Worm (Caenorhabditis elegans) whole organism, young adult: ENCODE results near the gene EEED8.4.

Source experiments
- B0261.1 ChIP-seq: sonication (generic microtip); optimal IDR thresholded peaks from 2 replicates; lab custom pipeline; 2016; ENCODE audit warnings: mild to moderate bottlenecking, missing genetic modification characterization, moderate library complexity, missing compliant biosample characterization
- B0336.3 ChIP-seq: fragments of 200-800 bp; sonication (Bioruptor generic); IDR thresholded peaks from 2 replicates; pipeline ENCODE4 v1.3.6; 2022; ENCODE audit warnings: missing genetic modification characterization, missing compliant biosample characterization
- C17E4.6 ChIP-seq: fragments of 200-800 bp; sonication (Bioruptor generic); IDR thresholded peaks from 2 replicates; pipeline ENCODE4 v1.3.6; 2022; ENCODE audit warnings: missing genetic modification reagents, missing genetic modification characterization, missing compliant biosample characterization
- F10E7.11 ChIP-seq: sonication (generic microtip); optimal IDR thresholded peaks from 2 replicates; lab custom pipeline; 2017; ENCODE audit warnings: mild to moderate bottlenecking, missing genetic modification characterization, moderate library complexity, missing compliant biosample characterization
- F55B11.4 ChIP-seq: sonication (generic microtip); optimal IDR thresholded peaks from 2 replicates; lab custom pipeline; 2016; ENCODE audit warnings: missing compliant biosample characterization, missing genetic modification characterization, borderline replicate concordance; ENCODE audit not compliant: insufficient read depth
- K11D2.4 ChIP-seq: fragments of 200-800 bp; sonication (Bioruptor generic); IDR thresholded peaks from 2 replicates; pipeline ENCODE4 v1.3.6; 2022; ENCODE audit warnings: missing genetic modification reagents, missing genetic modification characterization, missing compliant biosample characterization
- Y67H2A.10 ChIP-seq: fragments of 200-800 bp; sonication (Bioruptor generic); conservative IDR thresholded peaks from 2 replicates; pipeline ENCODE4 v1.3.6; 2022; ENCODE audit warnings: missing genetic modification reagents, missing genetic modification characterization, missing compliant biosample characterization
- Y95B8A.8 ChIP-seq: fragments of 200-800 bp; sonication (Bioruptor generic); IDR thresholded peaks from 2 replicates; pipeline ENCODE4 v1.3.6; 2022; ENCODE audit warnings: missing genetic modification reagents, missing genetic modification characterization, missing compliant biosample characterization
- ama-1 ChIP-seq, 3 experiments: fragments of 150-350 bp in 1 of 3; sonication (generic microtip) in 2 of 3; optimal IDR thresholded peaks; 2 replicates each; lab custom pipeline; 2014 to 2018; ENCODE audit warnings: missing biosample characterization in 2 of 3, missing genetic modification characterization in 2 of 3, missing genetic modification reagents in 2 of 3
- aptf-2 ChIP-seq: fragments of 200-800 bp; sonication (Bioruptor generic); conservative IDR thresholded peaks from 2 replicates; pipeline ENCODE4 v1.3.6; 2022; ENCODE audit warnings: missing genetic modification reagents, missing genetic modification characterization, missing compliant biosample characterization
- attf-5 ChIP-seq: fragments of 200-800 bp; sonication (Bioruptor generic); optimal IDR thresholded peaks from 2 replicates; lab custom pipeline; 2018; ENCODE audit warnings: mild to moderate bottlenecking, missing genetic modification characterization, missing compliant biosample characterization
- bed-2 ChIP-seq: fragments of 200-800 bp; sonication (Bioruptor generic); IDR thresholded peaks from 2 replicates; pipeline ENCODE4 v1.3.6; 2022; ENCODE audit warnings: missing genetic modification reagents, missing genetic modification characterization, missing compliant biosample characterization
- cebp-1 ChIP-seq, 2 experiments: fragments of 200-800 bp in 1 of 2; sonication (Bioruptor generic) in 1 of 2; sonication (generic microtip) in 1 of 2; IDR thresholded peaks in 1 of 2; optimal IDR thresholded peaks in 1 of 2; 2 replicates each; pipeline versions ENCODE4 v1.3.6 to Lab custom; 2017 to 2022; ENCODE audit warnings: missing compliant biosample characterization in 2 of 2, missing genetic modification characterization in 2 of 2, mild to moderate bottlenecking in 1 of 2, missing genetic modification reagents in 1 of 2, moderate library complexity in 1 of 2
- ceh-91 ChIP-seq: fragments of 200-800 bp; sonication (Bioruptor generic); IDR thresholded peaks from 2 replicates; pipeline ENCODE4 v1.3.6; 2022; ENCODE audit warnings: missing genetic modification reagents, missing genetic modification characterization, missing compliant biosample characterization
- dpff-1 ChIP-seq: sonication (generic microtip); optimal IDR thresholded peaks from 2 replicates; lab custom pipeline; 2017; ENCODE audit warnings: mild to moderate bottlenecking, missing genetic modification characterization, missing compliant biosample characterization
- efl-1 ChIP-seq: fragments of 150-350 bp; optimal IDR thresholded peaks from 2 replicates; lab custom pipeline; 2014; ENCODE audit warnings: missing biosample characterization, missing genetic modification reagents, missing genetic modification characterization
- ekl-4 ChIP-seq: fragments of 200-800 bp; sonication (Bioruptor generic); IDR thresholded peaks from 2 replicates; pipeline ENCODE4 v1.3.6; 2022; ENCODE audit warnings: missing genetic modification reagents, missing genetic modification characterization, missing compliant biosample characterization
- ets-4 ChIP-seq: fragments of 200-800 bp; sonication (Bioruptor generic); optimal IDR thresholded peaks from 2 replicates; lab custom pipeline; 2018; ENCODE audit warnings: mild to moderate bottlenecking, missing genetic modification characterization, missing compliant biosample characterization
- hmg-20 ChIP-seq: fragments of 200-800 bp; sonication (Bioruptor generic); IDR thresholded peaks from 2 replicates; pipeline ENCODE4 v1.3.6; 2022; ENCODE audit warnings: missing genetic modification reagents, missing genetic modification characterization, missing compliant biosample characterization
- lag-1 ChIP-seq: fragments of 200-800 bp; sonication (Bioruptor generic); IDR thresholded peaks from 2 replicates; pipeline ENCODE4 v1.3.6; 2022; ENCODE audit warnings: missing genetic modification reagents, missing genetic modification characterization, missing compliant biosample characterization
- lin-54 ChIP-seq: fragments of 200-800 bp; sonication (Bioruptor generic); optimal IDR thresholded peaks from 2 replicates; lab custom pipeline; 2018; ENCODE audit warnings: mild to moderate bottlenecking, missing genetic modification characterization, missing compliant biosample characterization
- lsy-27 ChIP-seq: sonication (generic microtip); optimal IDR thresholded peaks from 2 replicates; lab custom pipeline; 2017; ENCODE audit warnings: missing genetic modification characterization, mild to moderate bottlenecking, missing compliant biosample characterization, antibody characterized with exemption, missing genotype, borderline replicate concordance; ENCODE audit not compliant: insufficient read depth
- madf-3 ChIP-seq: fragments of 200-800 bp; sonication (Bioruptor generic); IDR thresholded peaks from 2 replicates; pipeline ENCODE4 v1.3.6; 2022; ENCODE audit warnings: missing genetic modification reagents, missing genetic modification characterization, missing compliant biosample characterization
- mcd-1 ChIP-seq: fragments of 200-800 bp; sonication (Bioruptor generic); IDR thresholded peaks from 2 replicates; pipeline ENCODE4 v1.3.6; 2022; ENCODE audit warnings: missing genetic modification reagents, missing genetic modification characterization, missing compliant biosample characterization
- mes-4 ChIP-seq: sonication (generic microtip); optimal IDR thresholded peaks from 2 replicates; lab custom pipeline; 2016; ENCODE audit warnings: missing genotype, missing genetic modification characterization, missing compliant biosample characterization
- mxl-1 ChIP-seq: sonication (generic microtip); optimal IDR thresholded peaks from 2 replicates; lab custom pipeline; 2016; ENCODE audit warnings: missing genetic modification characterization, missing compliant biosample characterization
- nfya-1 ChIP-seq: sonication (generic microtip); optimal IDR thresholded peaks from 2 replicates; lab custom pipeline; 2017; ENCODE audit warnings: antibody characterized with exemption, missing compliant biosample characterization, missing genetic modification characterization, borderline replicate concordance; ENCODE audit not compliant: insufficient read depth
- nhr-27 ChIP-seq: fragments of 200-800 bp; sonication (Bioruptor generic); optimal IDR thresholded peaks from 2 replicates; lab custom pipeline; 2018; ENCODE audit warnings: mild to moderate bottlenecking, missing genetic modification characterization, moderate library complexity, missing compliant biosample characterization
- pbrm-1 ChIP-seq: fragments of 200-800 bp; sonication (Bioruptor generic); IDR thresholded peaks from 2 replicates; pipeline ENCODE4 v1.3.6; 2022; ENCODE audit warnings: missing genetic modification reagents, missing genetic modification characterization, missing compliant biosample characterization
- rec-8 ChIP-seq, 2 experiments: sonication (generic microtip); optimal IDR thresholded peaks; 2 replicates each; lab custom pipeline; 2016; ENCODE audit warnings: mild to moderate bottlenecking in 2 of 2, missing genetic modification characterization in 2 of 2, missing genetic modification reagents in 2 of 2, missing genotype in 2 of 2, missing biosample characterization in 1 of 2, missing compliant biosample characterization in 1 of 2, moderate library complexity in 1 of 2
- repo-1 ChIP-seq: sonication (generic microtip); optimal IDR thresholded peaks from 2 replicates; lab custom pipeline; 2017; ENCODE audit warnings: mild to moderate bottlenecking, missing genetic modification characterization, missing compliant biosample characterization
- snpc-3.4 ChIP-seq: sonication (generic microtip); optimal IDR thresholded peaks from 2 replicates; lab custom pipeline; 2017; ENCODE audit warnings: missing genetic modification characterization, mild to moderate bottlenecking, missing compliant biosample characterization, antibody characterized with exemption, moderate library complexity, missing genotype, missing genetic modification reagents
- snpc-4 ChIP-seq, 5 experiments: fragments of 150-350 bp in 1 of 5; sonication (generic microtip) in 4 of 5; optimal IDR thresholded peaks; 2 replicates each; lab custom pipeline; 2014 to 2018; ENCODE audit warnings: missing genetic modification characterization in 5 of 5, missing biosample characterization in 3 of 5, antibody characterized with exemption in 2 of 5, mild to moderate bottlenecking in 2 of 5, missing compliant biosample characterization in 2 of 5, missing genotype in 2 of 5, moderate library complexity in 2 of 5, missing genetic modification reagents in 1 of 5
- sptf-2 ChIP-seq: fragments of 200-800 bp; sonication (Bioruptor generic); optimal IDR thresholded peaks from 2 replicates; lab custom pipeline; 2018; ENCODE audit warnings: mild to moderate bottlenecking, missing genetic modification characterization, missing compliant biosample characterization
- tbx-9 ChIP-seq: sonication (generic microtip); optimal IDR thresholded peaks from 2 replicates; lab custom pipeline; 2016; ENCODE audit warnings: borderline replicate concordance, missing genetic modification characterization, inconsistent platforms, missing compliant biosample characterization
- tlf-1 ChIP-seq: fragments of 200-800 bp; sonication (Bioruptor generic); optimal IDR thresholded peaks from 2 replicates; lab custom pipeline; 2018; ENCODE audit warnings: mild to moderate bottlenecking, missing genetic modification characterization, missing compliant biosample characterization
- ztf-26 ChIP-seq: sonication (generic microtip); optimal IDR thresholded peaks from 2 replicates; lab custom pipeline; 2017; ENCODE audit warnings: missing genetic modification characterization, missing compliant biosample characterization
- ztf-28 ChIP-seq: fragments of 200-800 bp; sonication (Bioruptor generic); IDR thresholded peaks from 2 replicates; pipeline ENCODE4 v1.3.6; 2022; ENCODE audit warnings: missing genetic modification reagents, missing genetic modification characterization, missing compliant biosample characterization
- ztf-3 ChIP-seq: fragments of 200-800 bp; sonication (Bioruptor generic); optimal IDR thresholded peaks from 2 replicates; lab custom pipeline; 2018; ENCODE audit warnings: mild to moderate bottlenecking, missing genetic modification characterization, missing compliant biosample characterization

EEED8.4 gene

ce11 chrII:5389831-5390323 is 19.2 kb upstream of the EEED8.4 start, which contains the start of gene ndx-6 (continued):
- peak; percentile 77 for TF ChIP-seq attf-5 (GFP tag; lab: Kevin White, UChicago)
- TF ChIP-seq ceh-91 (GFP tag; lab: Robert Waterston, UW), result 0 out of 2 replicates have a peak, but pooled peaks have one; percentile 33
- TF ChIP-seq ztf-28 (GFP tag; lab: Robert Waterston, UW), result no peak
- no peak for TF ChIP-seq F55B11.4 (tag; lab: Kevin White, UChicago)
- no peak for TF ChIP-seq nhr-27
- no peak for TF ChIP-seq mes-4 (tag; lab: Kevin White, UChicago)
- no peak for TF ChIP-seq ama-1 (optimal IDR thresholded peaks at IDR 0.05; lab: Kevin White, UChicago)
- no peak for TF ChIP-seq ama-1 (GFP tag; optimal IDR thresholded peaks at IDR 0.05; lab: Kevin White, UChicago)
- peak; percentile 75; the same call in 1 of the 2 replicates for TF ChIP-seq madf-3 (GFP tag; lab: Robert Waterston, UW)
- TF ChIP-seq ztf-26, result peak; percentile 9
- TF ChIP-seq hmg-20 (GFP tag; lab: Robert Waterston, UW), result 0 out of 2 replicates have a peak, but pooled peaks have one; percentile 13
- peak; percentile 61; the same call in 1 of the 2 replicates for TF ChIP-seq K11D2.4 (GFP tag; lab: Robert Waterston, UW)
- no peak for TF ChIP-seq rec-8 (tag; optimal IDR thresholded peaks at IDR 0.05; lab: Kevin White, UChicago)
- TF ChIP-seq Y95B8A.8, result 0 out of 2 replicates have a peak, but pooled peaks have one; percentile 51
- no peak for TF ChIP-seq Y67H2A.10 (GFP tag; lab: Robert Waterston, UW)
- peak; percentile 98 for TF ChIP-seq lin-54 (GFP tag; lab: Kevin White, UChicago)
- no peak for TF ChIP-seq lsy-27 (tag; lab: Kevin White, UChicago)
- no peak for TF ChIP-seq ets-4 (GFP tag; lab: Kevin White, UChicago)
- 0 out of 2 replicates have a peak, but pooled peaks have one; percentile 64 for TF ChIP-seq ekl-4 (GFP tag; lab: Robert Waterston, UW)
- no peak for TF ChIP-seq cebp-1 (GFP tag; IDR thresholded peaks at IDR 0.05; lab: Robert Waterston, UW)
- peak; percentile 65 for TF ChIP-seq cebp-1 (tag; optimal IDR thresholded peaks at IDR 0.05; lab: Kevin White, UChicago)
- peak; percentile 40 for TF ChIP-seq snpc-3.4
- peak; percentile 58 for TF ChIP-seq repo-1 (tag; lab: Kevin White, UChicago)
- TF ChIP-seq, all 124 proteins: peak for 47

ce11 chrII:5391447-5391846 is 17.7 kb upstream of the EEED8.4 start:
- TF ChIP-seq pbrm-1 (no peak), lin-54 (GFP tag; lab: Kevin White, UChicago) (peak; percentile 25)

ce11 chrII:5393090-5393489 is 16.0 kb upstream of the EEED8.4 start, which contains the start of gene brap-2:
Gene brap-2 (minus strand): TSS chrII:5393190.
- TF ChIP-seq ztf-26, result no peak
- no peak for TF ChIP-seq mcd-1 (GFP tag; lab: Robert Waterston, UW)
- no peak for TF ChIP-seq bed-2 (GFP tag; lab: Robert Waterston, UW)
- TF ChIP-seq snpc-4 (GFP tag; optimal IDR thresholded peaks at IDR 0.05; lab: Kevin White, UChicago), result no peak
- no peak for TF ChIP-seq snpc-4 (tag; optimal IDR thresholded peaks at IDR 0.05; lab: Kevin White, UChicago)
- TF ChIP-seq B0336.3 (GFP tag; lab: Robert Waterston, UW), result no peak
- no peak for TF ChIP-seq ets-4 (GFP tag; lab: Kevin White, UChicago)
- no peak for TF ChIP-seq efl-1 (GFP tag; lab: Kevin White, UChicago)
- no peak for TF ChIP-seq F10E7.11 (tag; lab: Kevin White, UChicago)
- no peak for TF ChIP-seq ztf-3
- no peak for TF ChIP-seq mxl-1 (tag; lab: Kevin White, UChicago)
- TF ChIP-seq tbx-9, result no peak
- no peak for TF ChIP-seq tlf-1
- TF ChIP-seq aptf-2, result no peak
- no peak for TF ChIP-seq nfya-1 (tag; lab: Kevin White, UChicago)
- TF ChIP-seq nhr-27, result no peak
- no peak for TF ChIP-seq C17E4.6 (GFP tag; lab: Robert Waterston, UW)
- no peak for TF ChIP-seq dpff-1 (tag; lab: Kevin White, UChicago)
- TF ChIP-seq sptf-2, result no peak
- no peak for TF ChIP-seq B0261.1 (tag; lab: Kevin White, UChicago)
- TF ChIP-seq lag-1 (GFP tag; lab: Robert Waterston, UW), result no peak
